Worm (Caenorhabditis elegans): ENCODE results near the gene taf-13.

DNA sequence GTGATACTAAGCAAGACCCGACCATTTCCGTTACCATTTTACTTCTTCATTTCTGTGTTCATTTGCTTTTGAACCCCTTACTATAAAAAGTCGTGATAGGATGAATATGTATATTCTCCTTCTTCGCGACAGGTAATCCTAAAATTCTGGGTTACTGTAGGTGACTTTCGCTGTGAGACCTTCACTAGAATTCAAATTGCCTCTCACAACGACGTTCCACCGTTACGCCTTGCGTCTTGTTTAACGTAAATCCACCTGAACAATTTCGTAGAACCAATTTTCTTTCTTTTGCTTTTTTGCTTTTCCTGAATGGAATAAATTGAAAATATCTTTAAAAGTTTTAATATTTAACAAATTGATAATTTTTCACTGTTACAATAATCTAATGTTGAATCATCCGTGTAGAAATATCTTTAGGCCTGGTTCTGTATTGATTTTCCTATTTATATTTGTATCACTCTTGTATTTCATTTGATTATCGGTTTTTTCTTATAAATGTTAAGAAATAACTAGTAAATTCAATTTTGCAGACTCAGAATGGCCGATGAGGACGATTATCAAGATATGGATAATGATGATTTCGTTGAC is 26.5 kb downstream of the taf-13 start, which contains the start of gene rpb-6:
- TF ChIP-seq ZK546.5 (tag; optimal IDR thresholded peaks at IDR 0.05) (no peak), nhr-21 (tag; optimal IDR thresholded peaks at IDR 0.05) (no peak), egl-27 (tag; optimal IDR thresholded peaks at IDR 0.05) (no peak), blmp-1 (tag; optimal IDR thresholded peaks at IDR 0.05; ENCODE audit: insufficient read depth) (no peak), gmeb-1 (tag; optimal IDR thresholded peaks at IDR 0.05) (peak; percentile 78)
